Fruit fly (Drosophila melanogaster): ENCODE data around the gene Wnk.

The Wnk gene

DNA sequence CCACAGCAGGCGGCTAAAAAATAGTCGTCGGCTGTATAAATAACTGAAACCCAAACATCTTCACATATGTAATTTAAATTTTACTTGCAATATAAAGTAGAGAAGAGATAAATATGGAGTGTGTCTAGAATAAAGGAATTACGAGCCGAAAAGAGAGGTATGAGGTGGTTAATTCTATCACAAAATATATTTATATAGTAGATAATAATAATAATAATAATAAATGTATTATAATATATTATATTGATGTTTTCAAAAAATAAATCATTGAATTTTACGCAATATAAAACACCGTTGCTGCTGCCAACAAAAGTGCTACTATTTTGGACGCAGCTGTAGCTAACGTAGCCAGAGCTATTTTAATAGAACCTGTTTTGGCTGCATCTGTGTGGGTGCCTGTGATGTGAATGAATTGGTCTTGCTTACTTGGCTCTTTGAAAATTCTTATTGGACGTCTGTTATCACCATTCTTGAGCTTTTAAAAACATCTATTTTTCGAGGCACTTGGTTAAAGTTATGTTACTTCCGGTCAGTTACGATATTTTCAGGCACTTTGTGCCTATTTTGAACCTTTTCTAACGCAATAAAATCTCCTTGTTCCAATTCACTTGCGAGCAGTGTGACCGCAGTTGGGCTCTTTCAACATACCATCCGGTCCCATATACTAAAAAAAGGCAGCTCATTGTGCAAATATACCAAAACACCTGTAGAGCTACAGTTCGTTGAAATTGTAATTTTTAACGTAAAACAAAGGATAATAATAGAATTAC is 57.7 kb downstream of the Wnk start, which contains the start of gene Hr78:
Gene Hr78, minus strand, starts transcription at position 630 of the 770 bp plus-strand sequence.
- no peak for TF ChIP-seq Dll (optimal IDR thresholded peaks at IDR 0.05)
- no peak for TF ChIP-seq pan (optimal IDR thresholded peaks at IDR 0.05)
- TF ChIP-seq EcR (GFP tag; optimal IDR thresholded peaks at IDR 0.05), result no peak
- TF ChIP-seq usp (GFP tag; optimal IDR thresholded peaks at IDR 0.05), result no peak
- TF ChIP-seq CG8478 (optimal IDR thresholded peaks at IDR 0.05), result no peak
- no peak for TF ChIP-seq psq (optimal IDR thresholded peaks at IDR 0.05)

- TF ChIP-seq EcR (GFP tag; optimal IDR thresholded peaks at IDR 0.05) (no peak), Dll (optimal IDR thresholded peaks at IDR 0.05) (no peak), psq (optimal IDR thresholded peaks at IDR 0.05) (no peak), pan (optimal IDR thresholded peaks at IDR 0.05) (no peak), usp (GFP tag; optimal IDR thresholded peaks at IDR 0.05) (no peak), CG8478 (optimal IDR thresholded peaks at IDR 0.05) (no peak)
These were observed 58.2 kb downstream of the Wnk start for dm6 chr3L:21496502-21496864.

Measured in whole organism.